Fruit fly (Drosophila melanogaster): ENCODE measurements around the gene CG10591.

CG10591 gene

DNA sequence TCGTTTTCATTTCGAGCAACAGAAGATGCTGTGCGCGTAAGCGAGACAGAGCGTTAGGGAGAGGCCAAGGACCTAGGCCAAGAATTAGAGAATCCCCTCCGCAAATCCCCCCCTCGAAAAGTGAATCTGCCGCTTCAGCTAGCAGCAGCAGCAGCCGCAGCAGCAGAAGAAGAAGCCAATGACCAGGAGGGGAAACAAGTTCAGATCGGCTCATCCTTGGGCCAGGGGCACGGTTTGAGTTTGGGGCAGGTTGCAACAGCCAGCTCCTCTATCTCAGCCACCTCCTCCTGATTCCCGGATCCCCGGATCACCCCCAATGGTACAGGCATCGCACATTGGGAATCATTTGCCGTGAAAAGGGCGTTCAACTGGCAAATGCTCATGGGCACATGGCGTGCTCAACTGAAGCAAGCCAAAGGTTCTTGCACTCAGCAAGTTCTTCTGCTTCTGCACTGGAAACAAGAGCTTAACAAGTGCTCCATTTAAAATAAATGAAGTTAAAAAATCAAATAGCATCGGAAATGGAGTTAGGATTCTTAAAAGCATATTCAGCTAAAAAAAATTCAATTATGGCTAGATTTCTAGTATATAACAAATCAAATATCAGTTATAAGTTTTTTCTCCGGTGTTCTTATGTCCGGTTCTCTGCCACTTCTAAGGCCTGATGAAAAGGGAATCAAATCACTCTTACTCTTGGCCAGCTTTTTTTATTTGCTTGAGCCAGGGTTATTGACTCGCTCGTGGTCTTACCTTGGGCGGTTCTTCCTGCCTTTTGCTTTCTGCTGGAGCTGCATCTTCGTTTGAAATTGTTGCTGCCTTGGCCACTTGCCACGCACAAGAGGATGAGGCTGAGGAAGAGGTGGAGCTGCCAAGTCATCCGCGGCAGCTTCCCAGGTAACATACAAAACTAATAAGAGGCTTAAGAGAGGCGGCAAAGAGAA, 34.0 kb upstream of the CG10591 start:
- TF ChIP-seq Pif1A (GFP tag; optimal IDR thresholded peaks at IDR 0.05) (peak; percentile 33), Ets98B (GFP tag; IDR thresholded peaks at IDR 0.05) (no peak; the same call in 1 of the 2 replicates), CG13204 (GFP tag; optimal IDR thresholded peaks at IDR 0.05) (no peak), CG15710 (tag; optimal IDR thresholded peaks at IDR 0.05) (no peak), CG14655 (GFP tag; optimal IDR thresholded peaks at IDR 0.05) (peak; percentile 85), CG34367 (tag; optimal IDR thresholded peaks at IDR 0.05) (peak; percentile 34), Pif1B (GFP tag; optimal IDR thresholded peaks at IDR 0.05) (peak; percentile 50), EcR (GFP tag; optimal IDR thresholded peaks at IDR 0.05) (peak; percentile 85), Snoo (tag; optimal IDR thresholded peaks at IDR 0.05) (no peak), D1 (tag; optimal IDR thresholded peaks at IDR 0.05) (peak; percentile 10), CG32121 (GFP tag; IDR thresholded peaks at IDR 0.05) (no peak), CG12605 (GFP tag; IDR thresholded peaks at IDR 0.05) (peak; percentile 67), CG4496 (GFP tag; IDR thresholded peaks at IDR 0.05) (peak; percentile 43; the same call in 1 of the 3 replicates), CG8159 (tag; optimal IDR thresholded peaks at IDR 0.05) (peak; percentile 36), CG8301 (tag; optimal IDR thresholded peaks at IDR 0.05) (peak; percentile 48), CG9948 (tag; optimal IDR thresholded peaks at IDR 0.05) (peak; percentile 88), gl (tag; optimal IDR thresholded peaks at IDR 0.05) (no peak), fd96Ca (GFP tag; IDR thresholded peaks at IDR 0.05) (no peak), CG17806 (tag; optimal IDR thresholded peaks at IDR 0.05) (peak; percentile 80)

DNA sequence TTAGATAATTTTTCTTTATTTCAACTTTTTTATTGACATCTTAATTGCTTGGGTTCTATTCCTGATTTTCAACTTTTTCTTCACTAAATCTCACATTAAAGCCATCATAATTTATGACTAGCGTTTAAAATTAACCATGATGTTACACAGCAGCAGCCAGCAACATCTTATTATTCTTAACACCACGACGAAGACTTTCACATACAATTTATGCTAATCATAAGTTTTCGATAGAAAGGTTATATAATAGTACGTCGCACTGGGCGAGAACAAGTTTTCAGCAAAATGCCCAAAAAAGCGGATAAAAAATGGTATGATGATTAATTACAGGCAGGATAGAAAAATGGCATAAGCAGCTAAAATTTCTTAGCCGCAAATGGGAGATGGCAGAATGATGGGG, 32.4 kb upstream of the CG10591 start:
- no peak for TF ChIP-seq CG12605 (GFP tag; IDR thresholded peaks at IDR 0.05)

DNA sequence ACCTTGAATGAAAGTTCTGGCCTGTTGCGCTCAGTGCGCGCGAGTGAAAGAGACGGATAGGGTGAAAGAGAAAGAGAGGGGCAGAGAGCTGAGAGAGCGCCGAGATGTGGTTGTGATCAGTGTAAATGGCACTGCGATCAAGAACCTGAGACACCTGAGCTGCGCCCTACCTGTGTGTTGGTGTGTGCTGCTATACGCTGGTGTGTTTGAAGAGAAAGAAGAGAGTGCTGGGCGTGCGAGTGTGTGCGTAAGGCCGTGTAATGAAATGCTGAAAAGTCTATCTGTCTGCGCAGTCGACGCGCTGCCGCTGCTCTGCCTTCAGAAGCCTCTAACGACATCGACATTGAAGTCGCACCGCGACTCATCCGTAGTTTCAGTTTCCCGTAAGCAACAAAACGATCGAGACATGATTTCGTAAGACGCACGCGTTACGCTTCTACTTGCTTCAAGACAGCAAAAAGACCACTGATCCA, 31.2 kb upstream of the CG10591 start, which contains the start of gene Blimp-1:
TSS of gene Blimp-1 (plus strand) at position 376 of the 473 bp plus-strand sequence.
- TF ChIP-seq fd96Ca (GFP tag; IDR thresholded peaks at IDR 0.05): peak; percentile 41; the same call in 1 of the 3 replicates
- TF ChIP-seq CG10348 (GFP tag; IDR thresholded peaks at IDR 0.05): no peak
- TF ChIP-seq CG4496 (GFP tag; IDR thresholded peaks at IDR 0.05): peak; percentile 33; the same call in 1 of the 3 replicates
- no peak for TF ChIP-seq CG14655 (GFP tag; optimal IDR thresholded peaks at IDR 0.05)
- TF ChIP-seq EcR (GFP tag; optimal IDR thresholded peaks at IDR 0.05): peak; percentile 57

DNA sequence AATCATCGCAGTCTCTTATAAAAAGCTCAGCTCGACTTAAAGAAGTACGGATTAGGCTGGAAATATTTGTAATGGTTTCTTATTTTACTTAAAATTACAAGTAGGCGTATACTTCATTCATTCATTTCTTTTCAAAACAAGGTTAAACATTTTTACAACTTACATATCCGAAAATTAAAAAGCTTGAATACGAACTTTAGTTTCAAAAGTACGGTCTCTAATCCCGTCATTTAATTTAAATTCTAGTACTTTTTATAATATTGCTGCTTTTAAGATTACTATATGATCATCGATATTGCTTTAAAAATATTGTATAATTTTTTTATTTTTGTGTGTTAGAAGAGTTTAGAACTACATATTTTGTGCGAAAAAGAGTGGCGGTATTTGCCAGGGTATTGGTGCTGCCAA, 30.7 kb upstream of the CG10591 start:
- peak; percentile 49 for TF ChIP-seq Snoo (tag; optimal IDR thresholded peaks at IDR 0.05)
- TF ChIP-seq Pif1A (GFP tag; optimal IDR thresholded peaks at IDR 0.05): peak; percentile 11
- peak; percentile 82 for TF ChIP-seq CG14655 (GFP tag; optimal IDR thresholded peaks at IDR 0.05)
- TF ChIP-seq CG4496 (GFP tag; IDR thresholded peaks at IDR 0.05): peak; percentile 19; the same call in 1 of the 3 replicates
- no peak for TF ChIP-seq CG17806 (tag; optimal IDR thresholded peaks at IDR 0.05)
- no peak for TF ChIP-seq CG32121 (GFP tag; IDR thresholded peaks at IDR 0.05)
- TF ChIP-seq CG34367 (tag; optimal IDR thresholded peaks at IDR 0.05): no peak
- TF ChIP-seq fd96Ca (GFP tag; IDR thresholded peaks at IDR 0.05): no peak
- TF ChIP-seq Ets98B (GFP tag; IDR thresholded peaks at IDR 0.05): no peak
- TF ChIP-seq gl (tag; optimal IDR thresholded peaks at IDR 0.05): no peak
- TF ChIP-seq Pif1B (GFP tag; optimal IDR thresholded peaks at IDR 0.05): peak; percentile 19
- no peak for TF ChIP-seq rn (GFP tag; IDR thresholded peaks at IDR 0.05)
- TF ChIP-seq CG10348 (GFP tag; IDR thresholded peaks at IDR 0.05): no peak
- TF ChIP-seq CG15710 (tag; optimal IDR thresholded peaks at IDR 0.05): no peak
- no peak for TF ChIP-seq D1 (tag; optimal IDR thresholded peaks at IDR 0.05)
- TF ChIP-seq EcR (GFP tag; optimal IDR thresholded peaks at IDR 0.05): no peak
- no peak for TF ChIP-seq CG12605 (GFP tag; IDR thresholded peaks at IDR 0.05)
- TF ChIP-seq CG8301 (tag; optimal IDR thresholded peaks at IDR 0.05): peak; percentile 48
- TF ChIP-seq CG13204 (GFP tag; optimal IDR thresholded peaks at IDR 0.05): no peak
- peak; percentile 42 for TF ChIP-seq CG9948 (tag; optimal IDR thresholded peaks at IDR 0.05)
- no peak for TF ChIP-seq CG8159 (tag; optimal IDR thresholded peaks at IDR 0.05)

DNA sequence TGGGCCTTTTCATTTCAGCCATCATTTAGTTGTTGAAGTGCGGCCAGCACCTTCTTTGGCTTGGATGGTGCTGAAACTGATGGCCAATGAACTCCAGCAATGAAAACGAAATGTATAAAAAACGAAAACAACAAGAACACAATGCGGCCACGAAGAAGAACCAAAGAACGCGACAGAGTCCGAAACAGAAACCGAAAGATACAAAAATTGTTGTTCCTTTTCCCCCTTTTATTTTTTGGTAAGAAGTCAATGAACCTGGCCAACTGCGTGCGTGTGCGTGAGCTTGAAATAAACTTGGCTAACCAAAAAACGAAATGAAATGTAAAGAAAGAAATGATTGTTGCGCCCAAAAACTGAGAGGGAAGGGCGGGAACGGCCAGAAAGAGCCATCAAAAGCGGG, 28.3 kb upstream of the CG10591 start:
- TF ChIP-seq Snoo (tag; optimal IDR thresholded peaks at IDR 0.05) (peak; percentile 13), EcR (GFP tag; optimal IDR thresholded peaks at IDR 0.05) (peak; percentile 59), CG4496 (GFP tag; IDR thresholded peaks at IDR 0.05) (no peak)

DNA sequence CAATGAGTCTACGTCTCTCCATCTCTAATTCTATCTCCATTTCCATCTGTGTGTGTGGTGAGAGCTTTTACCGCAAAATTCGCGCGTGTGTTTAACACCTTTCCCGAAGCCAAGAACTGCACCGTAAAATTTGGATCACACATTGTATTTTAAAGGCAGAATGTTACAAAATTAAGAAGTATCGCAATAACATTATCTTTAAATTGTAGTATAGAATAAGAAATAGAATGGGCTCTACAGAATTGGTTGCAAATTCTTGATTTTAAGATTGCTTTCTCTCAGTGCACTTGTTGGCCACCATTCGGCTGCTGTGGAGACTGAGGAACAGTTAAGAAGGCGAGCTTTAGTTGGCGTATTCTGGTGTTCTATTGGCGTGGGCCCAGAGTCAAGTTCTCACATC, 27.0 kb upstream of the CG10591 start:
- peak; percentile 75; the same call in 2 of the 3 replicates for TF ChIP-seq CG4496 (GFP tag; IDR thresholded peaks at IDR 0.05)
- TF ChIP-seq CG12605 (GFP tag; IDR thresholded peaks at IDR 0.05): no peak
- peak; percentile 17 for TF ChIP-seq Snoo (tag; optimal IDR thresholded peaks at IDR 0.05)
- no peak for TF ChIP-seq rn (GFP tag; IDR thresholded peaks at IDR 0.05)
- TF ChIP-seq CG8159 (tag; optimal IDR thresholded peaks at IDR 0.05): no peak
- TF ChIP-seq CG14655 (GFP tag; optimal IDR thresholded peaks at IDR 0.05): peak; percentile 94
- no peak for TF ChIP-seq CG13204 (GFP tag; optimal IDR thresholded peaks at IDR 0.05)
- no peak for TF ChIP-seq CG10348 (GFP tag; IDR thresholded peaks at IDR 0.05)
- TF ChIP-seq Pif1A (GFP tag; optimal IDR thresholded peaks at IDR 0.05): peak; percentile 57
- TF ChIP-seq Pif1B (GFP tag; optimal IDR thresholded peaks at IDR 0.05): peak; percentile 26
- peak; percentile 73; the same call in 2 of the 3 replicates for TF ChIP-seq fd96Ca (GFP tag; IDR thresholded peaks at IDR 0.05)
- no peak for TF ChIP-seq CG17806 (tag; optimal IDR thresholded peaks at IDR 0.05)
- TF ChIP-seq Ets98B (GFP tag; IDR thresholded peaks at IDR 0.05): peak; percentile 80
- no peak for TF ChIP-seq gl (tag; optimal IDR thresholded peaks at IDR 0.05)
- peak; percentile 96 for TF ChIP-seq CG8301 (tag; optimal IDR thresholded peaks at IDR 0.05)
- TF ChIP-seq CG9948 (tag; optimal IDR thresholded peaks at IDR 0.05): no peak
- no peak for TF ChIP-seq EcR (GFP tag; optimal IDR thresholded peaks at IDR 0.05)

Data from whole organism, pupa.